Fruit fly (Drosophila melanogaster) whole organism, embryonic: Measurements from ENCODE around the gene CG31381.

Source experiments
- ATbp ChIP-seq: fragments of 200-800 bp; sonication (Bioruptor generic); optimal IDR thresholded peaks from 2 replicates; lab custom pipeline; 2017; ENCODE audit warnings: missing biosample characterization, mild to moderate bottlenecking, missing genetic modification characterization, missing genetic modification reagents
- CG12299 ChIP-seq: fragments of 200-800 bp; sonication (Bioruptor generic); optimal IDR thresholded peaks from 2 replicates; lab custom pipeline; 2018; ENCODE audit warnings: missing biosample characterization, mild to moderate bottlenecking, missing genetic modification characterization
- CG1233 ChIP-seq: fragments of 200-800 bp; sonication (Bioruptor generic); optimal IDR thresholded peaks from 4 replicates; lab custom pipeline; 2018; ENCODE audit warnings: missing biosample characterization, mild to moderate bottlenecking, missing genetic modification characterization
- CG14710 ChIP-seq: fragments of 200-800 bp; sonication (Bioruptor generic); optimal IDR thresholded peaks from 3 replicates; lab custom pipeline; 2019; ENCODE audit warnings: missing biosample characterization, mild to moderate bottlenecking, missing genetic modification characterization, moderate library complexity
- CG15073 ChIP-seq: fragments of 200-800 bp; sonication (Bioruptor generic); optimal IDR thresholded peaks from 2 replicates; lab custom pipeline; 2016; ENCODE audit warnings: missing biosample characterization, missing genetic modification characterization
- CG15696 ChIP-seq: fragments of 200-800 bp; sonication (Bioruptor generic); optimal IDR thresholded peaks from 2 replicates; lab custom pipeline; 2019; ENCODE audit warnings: missing biosample characterization, mild to moderate bottlenecking, missing genetic modification characterization, moderate library complexity
- CG1832 ChIP-seq: fragments of 200-800 bp; sonication (Bioruptor generic); optimal IDR thresholded peaks from 2 replicates; lab custom pipeline; 2017; ENCODE audit warnings: missing biosample characterization, mild to moderate bottlenecking, missing genetic modification characterization, inconsistent platforms
- CG3065 ChIP-seq: fragments of 200-800 bp; sonication (Bioruptor generic); optimal IDR thresholded peaks from 2 replicates; lab custom pipeline; 2016; ENCODE audit warnings: missing biosample characterization, missing genetic modification characterization
- CG31388 ChIP-seq: fragments of 200-800 bp; sonication (Bioruptor generic); optimal IDR thresholded peaks from 2 replicates; lab custom pipeline; 2016; ENCODE audit warnings: missing biosample characterization, missing genetic modification characterization
- CG32532 ChIP-seq: fragments of 200-800 bp; sonication (Bioruptor generic); IDR thresholded peaks from 2 replicates; pipeline ENCODE4 v1.3.6; 2022; ENCODE audit warnings: missing biosample characterization, missing genetic modification characterization
- CG3407 ChIP-seq: fragments of 200-800 bp; sonication (Bioruptor generic); optimal IDR thresholded peaks from 2 replicates; lab custom pipeline; 2018; ENCODE audit warnings: missing biosample characterization, mild to moderate bottlenecking, missing genetic modification characterization
- CG34376 ChIP-seq: fragments of 200-800 bp; sonication (Bioruptor generic); optimal IDR thresholded peaks from 2 replicates; lab custom pipeline; 2018; ENCODE audit warnings: missing biosample characterization, mild to moderate bottlenecking, missing genetic modification characterization
- CG3726 ChIP-seq: fragments of 200-800 bp; sonication (Bioruptor generic); IDR thresholded peaks from 3 replicates; pipeline ENCODE4, ENCODE4 v1.3.6; 2022; ENCODE audit warnings: missing biosample characterization, missing genetic modification characterization
- CG6272 ChIP-seq: fragments of 200-800 bp; sonication (Bioruptor generic); IDR thresholded peaks from 2 replicates; pipeline ENCODE4 v1.3.6; 2022; ENCODE audit warnings: missing biosample characterization, missing genetic modification characterization
- CG6854 ChIP-seq: fragments of 200-800 bp; sonication (Bioruptor generic); optimal IDR thresholded peaks from 3 replicates; lab custom pipeline; 2017; ENCODE audit warnings: missing biosample characterization, mild to moderate bottlenecking, missing genetic modification characterization
- CG7745 ChIP-seq: fragments of 200-800 bp; sonication (Bioruptor generic); optimal IDR thresholded peaks from 2 replicates; lab custom pipeline; 2018; ENCODE audit warnings: missing biosample characterization, mild to moderate bottlenecking, missing genetic modification characterization, moderate library complexity
- CG7786 ChIP-seq: fragments of 200-800 bp; sonication (Bioruptor generic); optimal IDR thresholded peaks from 2 replicates; lab custom pipeline; 2016; ENCODE audit warnings: missing biosample characterization, missing genetic modification characterization
- CG8281 ChIP-seq: fragments of 200-800 bp; sonication (Bioruptor generic); optimal IDR thresholded peaks from 2 replicates; lab custom pipeline; 2018; ENCODE audit warnings: missing biosample characterization, mild to moderate bottlenecking, missing genetic modification characterization, moderate library complexity
- CG9797 ChIP-seq: fragments of 200-800 bp; sonication (Bioruptor generic); optimal IDR thresholded peaks from 3 replicates; lab custom pipeline; 2018; ENCODE audit warnings: missing biosample characterization, mild to moderate bottlenecking, missing genetic modification characterization
- CG9932 ChIP-seq: fragments of 200-800 bp; sonication (Bioruptor generic); IDR thresholded peaks from 2 replicates; pipeline ENCODE4 v1.3.6; 2022; ENCODE audit warnings: missing biosample characterization, missing genetic modification characterization
- Chrac-16 ChIP-seq: fragments of 200-800 bp; sonication (Bioruptor generic); optimal IDR thresholded peaks from 3 replicates; lab custom pipeline; 2016; ENCODE audit warnings: missing biosample characterization, missing genetic modification characterization
- Doc3 ChIP-seq: fragments of 200-800 bp; sonication (Bioruptor generic); IDR thresholded peaks from 3 replicates; pipeline ENCODE4 v1.3.6; 2022; ENCODE audit warnings: missing biosample characterization, missing genetic modification characterization; ENCODE audit not compliant: partially characterized antibody
- HLH54F ChIP-seq: fragments of 200-800 bp; sonication (Bioruptor generic); optimal IDR thresholded peaks from 3 replicates; lab custom pipeline; 2016; ENCODE audit warnings: missing biosample characterization, missing genetic modification characterization
- Hr51 ChIP-seq, 2 experiments: fragments of 200-800 bp; sonication (Bioruptor generic); optimal IDR thresholded peaks; 2 replicates in 1 of 2; 3 replicates in 1 of 2; lab custom pipeline; 2016 to 2018; ENCODE audit warnings: missing biosample characterization in 2 of 2, missing genetic modification characterization in 2 of 2, mild to moderate bottlenecking in 1 of 2, moderate library complexity in 1 of 2
- Pdp1 ChIP-seq, 2 experiments: fragments of 200-800 bp; sonication (Bioruptor generic); optimal IDR thresholded peaks; 3 replicates each; lab custom pipeline; 2016; ENCODE audit warnings: missing biosample characterization in 2 of 2, missing genetic modification characterization in 2 of 2, mild to moderate bottlenecking in 1 of 2, moderate library complexity in 1 of 2
- Ravus ChIP-seq: fragments of 200-800 bp; sonication (Bioruptor generic); IDR thresholded peaks from 2 replicates; pipeline ENCODE4 v1.3.6; 2022; ENCODE audit warnings: missing biosample characterization, missing genetic modification characterization
- Spps ChIP-seq: fragments of 200-800 bp; sonication (Bioruptor generic); optimal IDR thresholded peaks from 2 replicates; lab custom pipeline; 2018; ENCODE audit warnings: missing biosample characterization, mild to moderate bottlenecking, missing genetic modification characterization
- Xrp1 ChIP-seq: fragments of 200-800 bp; sonication (Bioruptor generic); IDR thresholded peaks from 2 replicates; pipeline ENCODE4 v1.3.6; 2022; ENCODE audit warnings: missing biosample characterization, missing genetic modification characterization
- abd-A ChIP-seq: fragments of 200-800 bp; sonication (Bioruptor generic); optimal IDR thresholded peaks from 3 replicates; lab custom pipeline; 2019; ENCODE audit warnings: missing biosample characterization, mild to moderate bottlenecking, missing genetic modification characterization, moderate library complexity
- ac ChIP-seq: fragments of 200-800 bp; sonication (Bioruptor generic); optimal IDR thresholded peaks from 3 replicates; lab custom pipeline; 2017; ENCODE audit warnings: missing biosample characterization, mild to moderate bottlenecking, missing genetic modification characterization
- br ChIP-seq: fragments of >200 bp; optimal IDR thresholded peaks from 2 replicates; lab custom pipeline; 2017
- chinmo ChIP-seq: fragments of 200-800 bp; sonication (Bioruptor generic); IDR thresholded peaks from 4 replicates; pipeline ENCODE4 v1.3.6; 2022; ENCODE audit warnings: missing biosample characterization, missing genetic modification characterization; ENCODE audit not compliant: partially characterized antibody
- croc ChIP-seq: fragments of 200-800 bp; sonication (Bioruptor generic); conservative IDR thresholded peaks from 3 replicates; pipeline ENCODE4 v1.3.6; 2022; ENCODE audit warnings: missing biosample characterization, missing genetic modification characterization
- dati ChIP-seq: fragments of 200-800 bp; sonication (Bioruptor generic); IDR thresholded peaks from 2 replicates; pipeline ENCODE4 v1.3.6; 2022; ENCODE audit warnings: missing biosample characterization, missing genetic modification characterization
- eyg ChIP-seq: fragments of 200-800 bp; sonication (Bioruptor generic); optimal IDR thresholded peaks from 3 replicates; lab custom pipeline; 2016; ENCODE audit warnings: missing biosample characterization, missing genetic modification characterization
- ftz-f1 ChIP-seq: fragments of 200-800 bp; sonication (Bioruptor generic); optimal IDR thresholded peaks from 2 replicates; lab custom pipeline; 2016; ENCODE audit warnings: missing biosample characterization, missing genetic modification characterization
- gcm2 ChIP-seq: fragments of 200-800 bp; sonication (Bioruptor generic); optimal IDR thresholded peaks from 2 replicates; lab custom pipeline; 2016; ENCODE audit warnings: missing biosample characterization, missing genetic modification characterization
- gfzf ChIP-seq: fragments of 200-800 bp; sonication (Bioruptor generic); optimal IDR thresholded peaks from 2 replicates; lab custom pipeline; 2016; ENCODE audit warnings: missing biosample characterization, mild to moderate bottlenecking, missing genetic modification characterization, moderate library complexity
- ken ChIP-seq: fragments of 200-800 bp; sonication (Bioruptor generic); IDR thresholded peaks from 3 replicates; pipeline ENCODE4 v1.3.6; 2022; ENCODE audit warnings: missing biosample characterization, missing genetic modification characterization
- nerfin-2 ChIP-seq: fragments of 200-800 bp; sonication (Bioruptor generic); IDR thresholded peaks from 2 replicates; pipeline ENCODE4 v1.3.6; 2022; ENCODE audit warnings: missing biosample characterization, missing genetic modification characterization; ENCODE audit not compliant: partially characterized antibody
- ssp ChIP-seq: fragments of 200-800 bp; sonication (Bioruptor generic); IDR thresholded peaks from 2 replicates; pipeline ENCODE4 v1.3.6; 2022; ENCODE audit warnings: missing biosample characterization, missing genetic modification characterization
- stwl ChIP-seq: fragments of 200-800 bp; sonication (Bioruptor generic); optimal IDR thresholded peaks from 3 replicates; lab custom pipeline; 2018; ENCODE audit warnings: missing biosample characterization, mild to moderate bottlenecking, missing genetic modification characterization, moderate library complexity
- zen2 ChIP-seq: fragments of 200-800 bp; sonication (Bioruptor generic); IDR thresholded peaks from 3 replicates; pipeline ENCODE4 v1.3.6; 2022; ENCODE audit warnings: missing biosample characterization, missing genetic modification characterization; ENCODE audit not compliant: partially characterized antibody
- zf30C ChIP-seq: fragments of 200-800 bp; sonication (Bioruptor generic); optimal IDR thresholded peaks from 3 replicates; lab custom pipeline; 2018; ENCODE audit warnings: missing biosample characterization, mild to moderate bottlenecking, missing genetic modification characterization

The CG31381 gene

DNA sequence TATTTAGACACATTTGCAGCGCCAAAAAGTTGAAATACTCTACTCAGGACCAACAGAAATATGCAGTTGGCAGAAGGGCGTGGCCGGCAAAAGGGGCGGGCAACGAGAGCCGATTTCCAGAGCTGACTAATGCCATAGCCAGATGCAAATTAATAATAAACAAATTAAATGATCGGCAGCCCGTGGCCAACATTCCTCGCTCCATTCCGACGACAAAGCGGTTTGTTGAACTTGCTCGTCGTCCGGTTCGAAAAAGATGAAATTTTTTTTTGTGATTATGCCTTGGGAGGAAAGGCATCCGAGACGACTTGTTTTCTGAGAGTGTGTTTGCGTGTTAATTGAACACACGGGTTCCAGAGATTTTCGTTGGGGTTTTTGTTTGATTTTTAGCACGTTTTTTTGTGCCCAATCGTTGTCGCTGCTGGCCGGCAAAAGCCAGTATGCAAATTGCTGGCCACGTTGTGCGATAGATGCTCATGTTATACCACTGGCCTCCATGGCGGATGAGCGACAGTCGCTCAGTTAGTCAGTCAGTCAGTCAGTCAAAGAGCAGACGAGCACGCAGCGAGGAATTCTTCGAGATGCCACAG is 12.6 kb downstream of the CG31381 start (continued):
- no peak for TF ChIP-seq ac
- TF ChIP-seq ATbp = no peak
- TF ChIP-seq ken (GFP tag; lab: Robert Waterston, UW) = no peak
- no peak for TF ChIP-seq CG9932 (GFP tag; lab: Robert Waterston, UW)
- TF ChIP-seq Pdp1 (GFP tag; optimal IDR thresholded peaks at IDR 0.05; lab: Kevin White, UChicago) = peak in 1 of 2 experiments; percentile 20
- TF ChIP-seq Doc3 = no peak
- no peak for TF ChIP-seq CG6272
- no peak for TF ChIP-seq CG7786 (GFP tag; lab: Kevin White, UChicago)
- no peak for TF ChIP-seq HLH54F (GFP tag; lab: Kevin White, UChicago)
- TF ChIP-seq stwl (tag; lab: Kevin White, UChicago) = no peak
- TF ChIP-seq Hr51 (GFP tag; optimal IDR thresholded peaks at IDR 0.05; lab: Kevin White, UChicago) = no peak
- no peak for TF ChIP-seq Xrp1 (GFP tag; lab: Robert Waterston, UW)
- peak; percentile 49 for TF ChIP-seq CG8281 (tag; lab: Kevin White, UChicago)
- no peak for TF ChIP-seq CG3407 (GFP tag; lab: Kevin White, UChicago)
- no peak for TF ChIP-seq zen2
- no peak for TF ChIP-seq gcm2 (GFP tag; lab: Kevin White, UChicago)
- no peak for TF ChIP-seq CG15073
- no peak for TF ChIP-seq eyg
- no peak for TF ChIP-seq CG31388 (GFP tag; lab: Kevin White, UChicago)
- TF ChIP-seq CG15696 = no peak
- no peak for TF ChIP-seq zf30C (GFP tag; lab: Kevin White, UChicago)
- no peak for TF ChIP-seq CG1233 (GFP tag; lab: Kevin White, UChicago)
- no peak for TF ChIP-seq CG34376 (GFP tag; lab: Kevin White, UChicago)
- no peak for TF ChIP-seq CG12299 (tag; lab: Kevin White, UChicago)
- no peak for TF ChIP-seq CG32532
- no peak for TF ChIP-seq CG3726 (GFP tag; lab: Robert Waterston, UW)
- no peak for TF ChIP-seq CG6854
- TF ChIP-seq abd-A (tag; lab: Kevin White, UChicago) = peak; percentile 30
- TF ChIP-seq chinmo = 0 out of 4 replicates have a peak, but pooled peaks have one; percentile 70
- no peak for TF ChIP-seq CG14710 (tag; lab: Kevin White, UChicago)
- no peak for TF ChIP-seq ssp (GFP tag; lab: Robert Waterston, UW)
- no peak for TF ChIP-seq nerfin-2
- TF ChIP-seq croc (GFP tag; lab: Robert Waterston, UW) = no peak
- TF ChIP-seq CG7745 (tag; lab: Kevin White, UChicago) = no peak
- no peak for TF ChIP-seq CG9797 (GFP tag; lab: Kevin White, UChicago)
- no peak for TF ChIP-seq Chrac-16
- TF ChIP-seq CG3065 (GFP tag; lab: Kevin White, UChicago) = no peak
- no peak for TF ChIP-seq ftz-f1 (GFP tag; lab: Kevin White, UChicago)
- TF ChIP-seq Spps (tag; lab: Kevin White, UChicago) = no peak
- TF ChIP-seq gfzf (GFP tag; lab: Kevin White, UChicago) = no peak
- no peak for TF ChIP-seq dati
- TF ChIP-seq br = no peak
- no peak for TF ChIP-seq CG1832 (GFP tag; lab: Kevin White, UChicago)
- no peak for TF ChIP-seq Ravus
